Fruit fly (Drosophila melanogaster) whole organism, embryonic: ENCODE results near the gene Nplp3.
A peak's percentile ranks its signal among the peaks of the same experiment; 100 is the strongest.

ENCODE experiments used
- Atf6 ChIP-seq: fragments of 200-800 bp; sonication (Bioruptor generic); IDR thresholded peaks from 2 replicates; pipeline ENCODE4 v1.3.6; 2022; ENCODE audit warnings: missing biosample characterization, missing genetic modification characterization
- CG11696 ChIP-seq: fragments of 200-800 bp; sonication (Bioruptor generic); IDR thresholded peaks from 2 replicates; pipeline ENCODE4 v1.3.6; 2022; ENCODE audit warnings: missing biosample characterization, missing genetic modification characterization
- CG12071 ChIP-seq: fragments of 200-800 bp; sonication (Bioruptor generic); optimal IDR thresholded peaks from 3 replicates; lab custom pipeline; 2018; ENCODE audit warnings: missing biosample characterization, mild to moderate bottlenecking, missing genetic modification characterization
- CG12659 ChIP-seq: fragments of 200-800 bp; sonication (Bioruptor generic); optimal IDR thresholded peaks from 3 replicates; lab custom pipeline; 2017; ENCODE audit warnings: mild to moderate bottlenecking, missing biosample characterization, missing genetic modification reagents, missing genetic modification characterization
- CG12744 ChIP-seq: fragments of 200-800 bp; sonication (Bioruptor generic); optimal IDR thresholded peaks from 2 replicates; lab custom pipeline; 2016; ENCODE audit warnings: missing biosample characterization, missing genetic modification characterization
- CG13287 ChIP-seq: fragments of 200-800 bp; sonication (Bioruptor generic); IDR thresholded peaks from 2 replicates; pipeline ENCODE4 v1.3.6; 2022; ENCODE audit warnings: missing biosample characterization, missing genetic modification characterization; ENCODE audit not compliant: partially characterized antibody
- CG13424 ChIP-seq: fragments of 200-800 bp; sonication (Bioruptor generic); optimal IDR thresholded peaks from 2 replicates; lab custom pipeline; 2019; ENCODE audit warnings: missing biosample characterization, mild to moderate bottlenecking, missing genetic modification characterization, moderate library complexity
- CG15514 ChIP-seq: fragments of 200-800 bp; sonication (Bioruptor generic); optimal IDR thresholded peaks from 3 replicates; lab custom pipeline; 2017; ENCODE audit warnings: missing biosample characterization, missing genetic modification characterization, mild to moderate bottlenecking, moderate library complexity, missing genetic modification reagents
- CG15601 ChIP-seq: fragments of 200-800 bp; sonication (Bioruptor generic); optimal IDR thresholded peaks from 3 replicates; lab custom pipeline; 2019; ENCODE audit warnings: missing biosample characterization, mild to moderate bottlenecking, missing genetic modification characterization, moderate library complexity
- CG1647 ChIP-seq: fragments of 200-800 bp; sonication (Bioruptor generic); optimal IDR thresholded peaks from 3 replicates; lab custom pipeline; 2016; ENCODE audit warnings: missing biosample characterization, missing genetic modification characterization
- CG16815 ChIP-seq: fragments of 200-800 bp; sonication (Bioruptor generic); optimal IDR thresholded peaks from 3 replicates; lab custom pipeline; 2017; ENCODE audit warnings: missing biosample characterization, mild to moderate bottlenecking, missing genetic modification characterization
- CG18764 ChIP-seq: fragments of 200-800 bp; sonication (Bioruptor generic); optimal IDR thresholded peaks from 3 replicates; lab custom pipeline; 2016; ENCODE audit warnings: missing biosample characterization, missing genetic modification characterization
- CG30431 ChIP-seq: fragments of 200-800 bp; sonication (Bioruptor generic); optimal IDR thresholded peaks from 2 replicates; lab custom pipeline; 2017; ENCODE audit warnings: missing biosample characterization, missing genetic modification characterization
- CG31388 ChIP-seq: fragments of 200-800 bp; sonication (Bioruptor generic); optimal IDR thresholded peaks from 2 replicates; lab custom pipeline; 2016; ENCODE audit warnings: missing biosample characterization, missing genetic modification characterization
- CG32767 ChIP-seq: fragments of 200-800 bp; sonication (Bioruptor generic); IDR thresholded peaks from 2 replicates; pipeline ENCODE4 v1.3.6; 2022; ENCODE audit warnings: missing biosample characterization, missing genetic modification characterization
- CG34224 ChIP-seq: fragments of 200-800 bp; sonication (Bioruptor generic); IDR thresholded peaks from 3 replicates; pipeline ENCODE4 v1.3.6; 2022; ENCODE audit warnings: missing biosample characterization, missing genetic modification characterization; ENCODE audit not compliant: partially characterized antibody
- CG34376 ChIP-seq: fragments of 200-800 bp; sonication (Bioruptor generic); optimal IDR thresholded peaks from 2 replicates; lab custom pipeline; 2018; ENCODE audit warnings: missing biosample characterization, mild to moderate bottlenecking, missing genetic modification characterization
- CG5245 ChIP-seq: fragments of 200-800 bp; sonication (Bioruptor generic); optimal IDR thresholded peaks from 3 replicates; lab custom pipeline; 2016; ENCODE audit warnings: missing biosample characterization, missing genetic modification characterization
- CG5953 ChIP-seq: fragments of 200-800 bp; sonication (Bioruptor generic); IDR thresholded peaks from 2 replicates; pipeline ENCODE4 v1.3.6; 2022; ENCODE audit warnings: missing biosample characterization, missing genetic modification characterization
- CG6175 ChIP-seq: fragments of 200-800 bp; sonication (Bioruptor generic); IDR thresholded peaks from 3 replicates; pipeline ENCODE4 v1.3.6; 2022; ENCODE audit warnings: missing biosample characterization, missing genetic modification characterization
- CG6254 ChIP-seq: fragments of 200-800 bp; sonication (Bioruptor generic); optimal IDR thresholded peaks from 3 replicates; lab custom pipeline; 2017; ENCODE audit warnings: mild to moderate bottlenecking, missing biosample characterization, missing genetic modification reagents, missing genetic modification characterization
- CG6791 ChIP-seq: fragments of 200-800 bp; sonication (Bioruptor generic); IDR thresholded peaks from 3 replicates; pipeline ENCODE4 v1.3.6; 2022; ENCODE audit warnings: missing biosample characterization, missing genetic modification characterization; ENCODE audit not compliant: partially characterized antibody
- CG8478 ChIP-seq: fragments of >200 bp; optimal IDR thresholded peaks from 2 replicates; lab custom pipeline; 2018
- CG8765 ChIP-seq: fragments of 200-800 bp; sonication (Bioruptor generic); IDR thresholded peaks from 2 replicates; pipeline ENCODE4 v1.3.6; 2022; ENCODE audit warnings: missing biosample characterization, missing genetic modification characterization
- Dad ChIP-seq: fragments of 200-800 bp; sonication (Bioruptor generic); optimal IDR thresholded peaks from 3 replicates; lab custom pipeline; 2016; ENCODE audit warnings: missing biosample characterization, missing genetic modification characterization
- E2f1 ChIP-seq: fragments of 200-800 bp; sonication (Bioruptor generic); IDR thresholded peaks from 2 replicates; pipeline ENCODE4 v1.3.6; 2022; ENCODE audit warnings: missing biosample characterization, missing genetic modification characterization
- Fer3 ChIP-seq: fragments of 200-800 bp; sonication (Bioruptor generic); optimal IDR thresholded peaks from 2 replicates; lab custom pipeline; 2018; ENCODE audit warnings: missing biosample characterization, mild to moderate bottlenecking, missing genetic modification characterization, moderate library complexity
- Lhr ChIP-seq: fragments of 200-800 bp; sonication (Bioruptor generic); optimal IDR thresholded peaks from 3 replicates; lab custom pipeline; 2017; ENCODE audit warnings: mild to moderate bottlenecking, missing biosample characterization, missing genetic modification reagents, missing genetic modification characterization
- Mad ChIP-seq: fragments of 200-800 bp; sonication (Bioruptor generic); optimal IDR thresholded peaks from 2 replicates; lab custom pipeline; 2016; ENCODE audit warnings: missing biosample characterization, missing genetic modification characterization
- Med ChIP-seq: fragments of 200-800 bp; sonication (Bioruptor generic); peaks from one replicate; lab custom pipeline; 2016; ENCODE audit warnings: missing biosample characterization, missing genetic modification characterization, mild to moderate bottlenecking, inconsistent platforms, moderate library complexity
- Optix ChIP-seq: fragments of 200-800 bp; sonication (Bioruptor generic); IDR thresholded peaks from 3 replicates; pipeline ENCODE4 v1.3.6; 2022; ENCODE audit warnings: missing biosample characterization, missing genetic modification characterization
- Trl ChIP-seq, 3 experiments: fragments of >200 bp in 2 of 3; fragments of 200-800 bp in 1 of 3; sonication (Bioruptor generic) in 1 of 3; optimal IDR thresholded peaks; 2 replicates in 1 of 3; 3 replicates in 2 of 3; lab custom pipeline; 2016 to 2017; ENCODE audit warnings: missing biosample characterization in 1 of 3, missing genetic modification characterization in 1 of 3
- chinmo ChIP-seq: fragments of 200-800 bp; sonication (Bioruptor generic); IDR thresholded peaks from 4 replicates; pipeline ENCODE4 v1.3.6; 2022; ENCODE audit warnings: missing biosample characterization, missing genetic modification characterization; ENCODE audit not compliant: partially characterized antibody
- crc ChIP-seq: fragments of 200-800 bp; sonication (Bioruptor generic); optimal IDR thresholded peaks from 2 replicates; lab custom pipeline; 2016; ENCODE audit warnings: missing biosample characterization, missing genetic modification characterization
- ewg ChIP-seq: fragments of 200-800 bp; sonication (Bioruptor generic); optimal IDR thresholded peaks from 3 replicates; lab custom pipeline; 2017; ENCODE audit warnings: mild to moderate bottlenecking, missing biosample characterization, missing genetic modification reagents, missing genetic modification characterization
- gro ChIP-seq: fragments of 200-800 bp; sonication (Bioruptor generic); optimal IDR thresholded peaks from 2 replicates; lab custom pipeline; 2016; ENCODE audit warnings: missing biosample characterization, missing genetic modification characterization
- hb ChIP-seq: fragments of 200-800 bp; sonication (Bioruptor generic); IDR thresholded peaks from 3 replicates; pipeline ENCODE4 v1.3.6; 2022; ENCODE audit warnings: missing biosample characterization, missing genetic modification characterization; ENCODE audit not compliant: partially characterized antibody
- jigr1 ChIP-seq: fragments of 200-800 bp; sonication (Bioruptor generic); IDR thresholded peaks from 3 replicates; pipeline ENCODE4 v1.3.6; 2022; ENCODE audit warnings: missing biosample characterization, missing genetic modification characterization
- jumu ChIP-seq: fragments of 200-800 bp; sonication (Bioruptor generic); optimal IDR thresholded peaks from 3 replicates; lab custom pipeline; 2016; ENCODE audit warnings: missing biosample characterization, missing genetic modification characterization
- lmd ChIP-seq: fragments of 200-800 bp; sonication (Bioruptor generic); IDR thresholded peaks from 2 replicates; pipeline ENCODE4 v1.3.6; 2022; ENCODE audit warnings: missing biosample characterization, missing genetic modification characterization
- nerfin-2 ChIP-seq: fragments of 200-800 bp; sonication (Bioruptor generic); IDR thresholded peaks from 2 replicates; pipeline ENCODE4 v1.3.6; 2022; ENCODE audit warnings: missing biosample characterization, missing genetic modification characterization; ENCODE audit not compliant: partially characterized antibody
- odd ChIP-seq: fragments of 200-800 bp; sonication (Bioruptor generic); optimal IDR thresholded peaks from 2 replicates; lab custom pipeline; 2017; ENCODE audit warnings: missing biosample characterization, mild to moderate bottlenecking, missing genetic modification characterization
- pan ChIP-seq, 4 experiments: fragments of >200 bp in 3 of 4; fragments of 200-800 bp in 1 of 4; sonication (Bioruptor generic) in 1 of 4; optimal IDR thresholded peaks in 3 of 4; IDR thresholded peaks in 1 of 4; 2 replicates each; pipeline versions ENCODE4 v1.3.6 to Lab custom; 2017 to 2022; ENCODE audit warnings: missing biosample characterization in 2 of 4, missing genetic modification characterization in 2 of 4, mixed read lengths in 1 of 4
- pzg ChIP-seq: fragments of 200-800 bp; sonication (Bioruptor generic); optimal IDR thresholded peaks from 3 replicates; lab custom pipeline; 2018; ENCODE audit warnings: missing biosample characterization, mild to moderate bottlenecking, missing genetic modification characterization, moderate library complexity
- rib ChIP-seq: fragments of 200-800 bp; sonication (Bioruptor generic); IDR thresholded peaks from 2 replicates; pipeline ENCODE4 v1.3.6; 2022; ENCODE audit warnings: missing biosample characterization, missing genetic modification characterization
- tin ChIP-seq: fragments of 200-800 bp; sonication (Bioruptor generic); optimal IDR thresholded peaks from 3 replicates; lab custom pipeline; 2016; ENCODE audit warnings: missing biosample characterization, missing genetic modification characterization
- tna ChIP-seq: fragments of 200-800 bp; sonication (Bioruptor generic); IDR thresholded peaks from 2 replicates; pipeline ENCODE4 v1.3.6; 2022; ENCODE audit warnings: missing biosample characterization, missing genetic modification characterization; ENCODE audit not compliant: partially characterized antibody
- z ChIP-seq: fragments of 200-800 bp; sonication (Bioruptor generic); IDR thresholded peaks from 3 replicates; pipeline ENCODE4 v1.3.6; 2022; ENCODE audit warnings: missing biosample characterization, missing genetic modification characterization
- zen ChIP-seq: fragments of 200-800 bp; sonication (Bioruptor generic); optimal IDR thresholded peaks from 3 replicates; lab custom pipeline; 2018; ENCODE audit warnings: missing biosample characterization, mild to moderate bottlenecking, missing genetic modification characterization, moderate library complexity

The Nplp3 gene

dm6 chr3L:16356171-16356765 is 38.4 kb downstream of the Nplp3 start (continued):
- no peak for TF ChIP-seq CG16815 (GFP tag; lab: Kevin White, UChicago)
- no peak for TF ChIP-seq Optix (GFP tag; lab: Robert Waterston, UW)
- no peak for TF ChIP-seq hb (GFP tag; lab: Robert Waterston, UW)
- TF ChIP-seq gro = no peak
- TF ChIP-seq CG30431 = no peak
- no peak for TF ChIP-seq CG12071 (GFP tag; lab: Kevin White, UChicago)
- no peak for TF ChIP-seq CG12744 (GFP tag; lab: Kevin White, UChicago)
- TF ChIP-seq CG8478 (lab: Kevin White, UChicago) = no peak
- TF ChIP-seq CG11696 (GFP tag; lab: Robert Waterston, UW) = no peak
- no peak for TF ChIP-seq E2f1 (GFP tag; lab: Robert Waterston, UW)
- TF ChIP-seq tin (GFP tag; lab: Kevin White, UChicago) = no peak
- TF ChIP-seq Trl (optimal IDR thresholded peaks at IDR 0.05; lab: Kevin White, UChicago) = peak in 1 of 2 experiments; percentile 53
- no peak for TF ChIP-seq Trl (GFP tag; optimal IDR thresholded peaks at IDR 0.05; lab: Kevin White, UChicago)
- TF ChIP-seq Mad (GFP tag; lab: Kevin White, UChicago) = no peak
- peak; percentile 41; the same call in 1 of the 3 replicates for TF ChIP-seq CG34224 (GFP tag; lab: Robert Waterston, UW)
- TF ChIP-seq Atf6 (GFP tag; lab: Robert Waterston, UW) = peak; percentile 50; the same call in 1 of the 2 replicates
- no peak for TF ChIP-seq nerfin-2 (GFP tag; lab: Robert Waterston, UW)
- TF ChIP-seq CG12659 = no peak
- TF ChIP-seq z (GFP tag; lab: Robert Waterston, UW) = 0 out of 3 replicates have a peak, but pooled peaks have one; percentile 25
- no peak for TF ChIP-seq CG13424 (tag; lab: Kevin White, UChicago)
- no peak for TF ChIP-seq CG31388
- TF ChIP-seq lmd (GFP tag; lab: Robert Waterston, UW) = no peak
- TF ChIP-seq jumu (GFP tag; lab: Kevin White, UChicago) = no peak
- no peak for TF ChIP-seq CG13287 (GFP tag; lab: Robert Waterston, UW)
- no peak for TF ChIP-seq tna (GFP tag; lab: Robert Waterston, UW)
- peak; percentile 83; the same call in 2 of the 4 replicates for TF ChIP-seq chinmo
- no peak for TF ChIP-seq crc
- no peak for TF ChIP-seq CG5245
- TF ChIP-seq CG6175 (GFP tag; lab: Robert Waterston, UW) = no peak
- TF ChIP-seq Lhr (GFP tag; lab: Kevin White, UChicago) = no peak
- TF ChIP-seq CG1647 = no peak
- TF ChIP-seq CG5953 (GFP tag; lab: Robert Waterston, UW) = no peak
- no peak for TF ChIP-seq jigr1 (GFP tag; lab: Robert Waterston, UW)
- TF ChIP-seq rib (GFP tag; lab: Robert Waterston, UW) = 0 out of 2 replicates have a peak, but pooled peaks have one; percentile 14
- TF ChIP-seq Med = peak; percentile 51
- TF ChIP-seq zen = no peak
- no peak for TF ChIP-seq CG8765 (GFP tag; lab: Robert Waterston, UW)
- TF ChIP-seq Dad = no peak
- no peak for TF ChIP-seq CG6791 (GFP tag; lab: Robert Waterston, UW)
- no peak for TF ChIP-seq Fer3 (tag; lab: Kevin White, UChicago)
- no peak for TF ChIP-seq pzg (GFP tag; lab: Kevin White, UChicago)
- TF ChIP-seq odd (GFP tag; lab: Kevin White, UChicago) = no peak
- peak; percentile 48 for TF ChIP-seq CG15514 (GFP tag; lab: Kevin White, UChicago)
- no peak for TF ChIP-seq CG6254
- TF ChIP-seq pan (optimal IDR thresholded peaks at IDR 0.05; lab: Kevin White, UChicago) = no peak
- no peak for TF ChIP-seq pan (GFP tag; optimal IDR thresholded peaks at IDR 0.05 in 1 of 2, IDR thresholded peaks at IDR 0.05 in 1 of 2)
- no peak for TF ChIP-seq ewg
- TF ChIP-seq CG15601 (tag; lab: Kevin White, UChicago) = no peak
- TF ChIP-seq CG18764 = no peak
- peak; percentile 93 for TF ChIP-seq CG34376
- TF ChIP-seq CG32767 = no peak
